Worm (Caenorhabditis elegans): Measurements from ENCODE around the gene ZK930.4.

The ZK930.4 gene

DNA sequence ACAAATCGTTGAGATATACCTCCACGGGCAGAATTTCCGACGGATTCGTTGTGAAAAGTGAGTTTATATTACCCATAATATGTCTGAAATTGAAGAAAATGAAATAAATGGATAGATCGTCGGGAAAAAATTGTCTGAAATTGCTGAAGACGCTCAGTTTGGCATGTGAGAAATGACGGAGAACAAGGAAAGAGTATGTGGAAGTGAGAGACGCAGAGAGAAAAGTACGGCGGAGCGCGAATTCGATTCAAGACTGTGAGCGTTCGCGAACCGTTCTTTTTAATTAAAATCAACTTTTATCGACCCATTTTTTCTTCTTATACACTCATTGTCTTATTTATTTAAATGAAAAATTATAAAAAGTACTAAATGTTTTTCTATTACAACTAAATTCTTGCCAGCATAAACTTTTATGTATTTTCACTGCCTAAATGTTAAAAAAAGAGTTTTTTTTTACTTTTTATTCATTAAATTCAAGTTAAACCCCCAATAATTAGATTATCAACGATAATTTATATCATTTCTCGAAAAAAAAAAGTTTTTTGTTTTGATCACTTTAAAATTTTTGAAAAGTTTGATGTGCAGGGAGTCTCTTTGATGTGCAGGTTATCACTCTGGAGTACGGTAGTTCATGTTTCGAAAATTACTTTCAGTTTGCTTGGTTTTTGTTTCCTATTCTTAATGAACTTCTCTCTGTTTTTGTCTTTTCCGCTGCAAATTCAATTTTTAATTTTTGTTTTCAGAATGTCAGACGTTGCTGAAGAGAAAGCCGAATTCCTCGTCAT lies 9.6 kb downstream of the ZK930.4 start, which contains the start of the genes vps-15 and hmg-12:
vps-15 (minus strand) TSS at position 83 of the 785 bp plus-strand sequence.
hmg-12 (plus strand) TSS at position 744 of the 785 bp plus-strand sequence.
- peak; percentile 23 for TF ChIP-seq pax-1 (tag; optimal IDR thresholded peaks at IDR 0.05)
- TF ChIP-seq unc-42 (tag; optimal IDR thresholded peaks at IDR 0.05) = no peak

DNA sequence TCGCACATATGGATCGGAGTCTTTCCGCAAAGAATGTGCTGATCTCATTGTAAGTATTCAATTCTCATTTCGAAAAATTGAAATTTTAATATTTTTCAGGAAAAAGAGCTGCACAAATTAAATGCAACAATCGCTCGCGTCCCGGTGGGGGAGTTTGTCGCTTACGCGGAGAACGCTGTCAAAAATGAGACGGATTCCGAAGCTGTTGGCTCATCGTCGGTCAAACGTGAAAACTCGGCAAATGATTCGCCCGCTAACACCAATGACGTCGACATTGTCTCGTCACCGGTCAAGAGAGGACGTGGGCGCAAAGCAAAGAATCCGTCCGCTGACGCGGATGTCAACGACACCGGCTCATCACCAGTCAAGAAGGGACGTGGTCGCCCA lies 10.2 kb downstream of the ZK930.4 start:
- no peak for TF ChIP-seq unc-55 (GFP tag; optimal IDR thresholded peaks at IDR 0.05)
- TF ChIP-seq C08G9.2 (tag; optimal IDR thresholded peaks at IDR 0.05) = no peak
- no peak for TF ChIP-seq hlh-6 (tag; optimal IDR thresholded peaks at IDR 0.05)
- no peak for TF ChIP-seq Y22D7AL.16 (tag; optimal IDR thresholded peaks at IDR 0.05)
- TF ChIP-seq unc-3 (GFP tag; conservative IDR thresholded peaks at IDR 0.05) = no peak
- no peak for TF ChIP-seq unc-3 (tag; optimal IDR thresholded peaks at IDR 0.05)
- no peak for TF ChIP-seq ceh-48 (tag; optimal IDR thresholded peaks at IDR 0.05)

DNA sequence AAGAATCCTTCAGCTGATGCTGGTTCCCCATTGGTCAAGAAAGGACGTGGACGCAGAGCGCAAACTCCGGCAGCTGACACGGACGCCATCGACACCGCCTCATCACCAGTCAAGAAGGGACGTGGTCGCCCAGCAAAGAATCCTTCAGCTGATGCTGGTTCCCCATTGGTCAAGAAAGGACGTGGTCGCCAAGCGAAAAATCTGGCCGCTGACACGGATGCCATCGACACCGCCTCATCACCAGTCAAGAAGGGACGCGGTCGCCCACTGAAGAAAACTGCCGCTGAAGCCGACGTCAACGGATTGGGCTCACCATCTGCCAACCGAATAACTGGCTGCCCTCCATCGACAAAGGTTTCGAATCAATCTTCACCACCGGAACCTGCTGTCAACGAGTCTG lies 10.6 kb downstream of the ZK930.4 start:
- TF ChIP-seq ceh-6 (GFP tag; optimal IDR thresholded peaks at IDR 0.05) = no peak
- TF ChIP-seq lin-11 (tag; optimal IDR thresholded peaks at IDR 0.05) = no peak
- TF ChIP-seq npax-4 (tag; optimal IDR thresholded peaks at IDR 0.05) = no peak
- no peak for TF ChIP-seq ceh-9 (tag; optimal IDR thresholded peaks at IDR 0.05)
- TF ChIP-seq ceh-24 (tag; optimal IDR thresholded peaks at IDR 0.05) = no peak
- TF ChIP-seq ceh-2 (tag; optimal IDR thresholded peaks at IDR 0.05) = no peak
- TF ChIP-seq nfya-1 (tag; optimal IDR thresholded peaks at IDR 0.05) = no peak
- TF ChIP-seq ets-4 (tag; optimal IDR thresholded peaks at IDR 0.05) = no peak
- TF ChIP-seq Y22D7AL.16 (tag; optimal IDR thresholded peaks at IDR 0.05) = no peak
- no peak for TF ChIP-seq K09A11.1 (tag; optimal IDR thresholded peaks at IDR 0.05; ENCODE audit: insufficient read depth)
- TF ChIP-seq ref-2 (tag; optimal IDR thresholded peaks at IDR 0.05) = no peak
- TF ChIP-seq pat-9 (tag; optimal IDR thresholded peaks at IDR 0.05) = no peak
- no peak for TF ChIP-seq ceh-19 (GFP tag; optimal IDR thresholded peaks at IDR 0.05)
- TF ChIP-seq fkh-6 (tag; optimal IDR thresholded peaks at IDR 0.05) = no peak
- TF ChIP-seq pqm-1 (tag; optimal IDR thresholded peaks at IDR 0.05) = no peak
- no peak for TF ChIP-seq tbx-7 (tag; optimal IDR thresholded peaks at IDR 0.05)
- TF ChIP-seq hlh-8 (tag; optimal IDR thresholded peaks at IDR 0.05) = no peak
- no peak for TF ChIP-seq pha-4 (tag; optimal IDR thresholded peaks at IDR 0.05)

DNA sequence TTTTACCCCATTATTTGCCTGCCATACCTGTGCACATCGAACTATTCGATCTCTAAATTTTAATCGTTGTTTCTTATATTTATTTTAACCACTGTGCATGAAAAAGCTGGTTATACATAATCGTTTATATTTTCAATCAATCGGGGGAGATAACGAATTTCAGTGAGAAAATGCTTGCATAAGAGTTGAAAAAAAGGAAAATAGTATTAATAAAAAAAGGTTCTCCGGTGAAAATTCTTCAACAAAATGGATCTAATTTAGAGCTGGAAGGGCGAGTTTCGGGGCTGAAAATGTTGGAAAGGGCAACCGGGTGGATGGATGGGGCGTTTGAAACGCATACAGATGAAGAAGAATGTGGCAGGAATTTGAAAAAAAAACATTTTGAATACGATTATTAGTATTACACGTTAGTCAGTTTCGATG lies 11.2 kb downstream of the ZK930.4 start:
- TF ChIP-seq unc-55 (GFP tag; optimal IDR thresholded peaks at IDR 0.05) = no peak
- TF ChIP-seq ceh-22 (tag; optimal IDR thresholded peaks at IDR 0.05) = no peak
- TF ChIP-seq T23F11.4 (GFP tag; optimal IDR thresholded peaks at IDR 0.05) = no peak
- TF ChIP-seq pha-2 (tag; optimal IDR thresholded peaks at IDR 0.05) = no peak
- TF ChIP-seq sdc-2 (tag; optimal IDR thresholded peaks at IDR 0.05) = no peak
- no peak for TF ChIP-seq hlh-8 (tag; optimal IDR thresholded peaks at IDR 0.05)
- TF ChIP-seq K09A11.1 (tag; optimal IDR thresholded peaks at IDR 0.05; ENCODE audit: insufficient read depth) = no peak
- no peak for TF ChIP-seq ceh-19 (GFP tag; optimal IDR thresholded peaks at IDR 0.05)
- TF ChIP-seq pag-3 (tag; optimal IDR thresholded peaks at IDR 0.05; ENCODE audit: borderline replicate concordance) = no peak
- no peak for TF ChIP-seq che-1 (tag; optimal IDR thresholded peaks at IDR 0.05)
- no peak for TF ChIP-seq lin-11 (tag; optimal IDR thresholded peaks at IDR 0.05)
- no peak for TF ChIP-seq ref-2 (tag; optimal IDR thresholded peaks at IDR 0.05)
- no peak for TF ChIP-seq unc-42 (tag; optimal IDR thresholded peaks at IDR 0.05)
- no peak for TF ChIP-seq unc-86 (tag; optimal IDR thresholded peaks at IDR 0.05)
- no peak for TF ChIP-seq tbx-2 (tag; optimal IDR thresholded peaks at IDR 0.05)

Data from whole organism, late embryonic.